Worm (Caenorhabditis elegans) whole organism, L3 larva: ENCODE results near the gene trr-1.

Experiments
- ZK546.5 ChIP-seq: sonication (generic microtip); optimal IDR thresholded peaks from 2 replicates; lab custom pipeline; 2017; ENCODE audit warnings: missing biosample characterization, missing genetic modification characterization
- aly-2 ChIP-seq: fragments of 150-350 bp; optimal IDR thresholded peaks from 2 replicates; lab custom pipeline; 2014; ENCODE audit warnings: missing biosample characterization, missing genetic modification characterization
- ceh-16 ChIP-seq: sonication (generic microtip); optimal IDR thresholded peaks from 2 replicates; lab custom pipeline; 2017; ENCODE audit warnings: missing biosample characterization, missing genetic modification characterization
- ceh-9 ChIP-seq: sonication (generic microtip); optimal IDR thresholded peaks from 2 replicates; lab custom pipeline; 2018; ENCODE audit warnings: missing biosample characterization, missing genetic modification characterization
- daf-12 ChIP-seq: fragments of 150-350 bp; optimal IDR thresholded peaks from 2 replicates; lab custom pipeline; 2014; ENCODE audit warnings: missing biosample characterization, missing genetic modification reagents, missing genetic modification characterization
- egl-27 ChIP-seq: sonication (generic microtip); optimal IDR thresholded peaks from 4 replicates; lab custom pipeline; 2017; ENCODE audit warnings: missing biosample characterization, missing genetic modification reagents, missing genetic modification characterization
- egl-5 ChIP-seq: fragments of 150-350 bp; optimal IDR thresholded peaks from 2 replicates; lab custom pipeline; 2017; ENCODE audit warnings: missing biosample characterization, missing genetic modification reagents, missing genetic modification characterization, inconsistent platforms
- elt-1 ChIP-seq: fragments of 150-350 bp; optimal IDR thresholded peaks from 2 replicates; lab custom pipeline; 2014; ENCODE audit warnings: missing biosample characterization, missing genetic modification characterization
- fos-1 ChIP-seq: fragments of 150-350 bp; optimal IDR thresholded peaks from 2 replicates; lab custom pipeline; 2014; ENCODE audit warnings: missing biosample characterization, missing genetic modification characterization
- hmg-11 ChIP-seq: sonication (generic microtip); optimal IDR thresholded peaks from 2 replicates; lab custom pipeline; 2016; ENCODE audit warnings: missing genetic modification characterization, missing compliant biosample characterization
- lin-39 ChIP-seq: fragments of 150-350 bp; optimal IDR thresholded peaks from 2 replicates; lab custom pipeline; 2018; ENCODE audit warnings: missing biosample characterization, missing genetic modification reagents, missing genetic modification characterization
- lsy-12 ChIP-seq: sonication (generic microtip); optimal IDR thresholded peaks from 2 replicates; lab custom pipeline; 2016; ENCODE audit warnings: mild to moderate bottlenecking, missing genetic modification characterization, missing compliant biosample characterization
- mdl-1 ChIP-seq: fragments of 150-350 bp; optimal IDR thresholded peaks from 2 replicates; lab custom pipeline; 2014; ENCODE audit warnings: missing biosample characterization, missing genetic modification characterization
- mml-1 ChIP-seq: fragments of 150-350 bp; sonication (generic microtip); optimal IDR thresholded peaks from 3 replicates; lab custom pipeline; 2014; ENCODE audit warnings: missing biosample characterization, missing genetic modification characterization
- nhr-11 ChIP-seq: fragments of 150-350 bp; optimal IDR thresholded peaks from 2 replicates; lab custom pipeline; 2014; ENCODE audit warnings: missing biosample characterization, missing genetic modification characterization
- nhr-12 ChIP-seq: fragments of 150-350 bp; optimal IDR thresholded peaks from 2 replicates; lab custom pipeline; 2014; ENCODE audit warnings: missing biosample characterization, missing genetic modification characterization
- nhr-237 ChIP-seq: fragments of 150-350 bp; optimal IDR thresholded peaks from 2 replicates; lab custom pipeline; 2014; ENCODE audit warnings: missing biosample characterization, missing genetic modification characterization
- nhr-28 ChIP-seq: fragments of 150-350 bp; optimal IDR thresholded peaks from 2 replicates; lab custom pipeline; 2014; ENCODE audit warnings: missing biosample characterization, missing genetic modification characterization
- nhr-43 ChIP-seq: sonication (generic microtip); optimal IDR thresholded peaks from 2 replicates; lab custom pipeline; 2016; ENCODE audit warnings: mild to moderate bottlenecking, missing genetic modification characterization, missing compliant biosample characterization; ENCODE audit not compliant: poor library complexity, severe bottlenecking
- nhr-67 ChIP-seq: fragments of 150-350 bp; optimal IDR thresholded peaks from 2 replicates; lab custom pipeline; 2014; ENCODE audit warnings: missing biosample characterization, missing genetic modification characterization
- nhr-76 ChIP-seq: fragments of 150-350 bp; sonication (generic microtip); optimal IDR thresholded peaks from 5 replicates; lab custom pipeline; 2014; ENCODE audit warnings: missing biosample characterization, missing genetic modification characterization
- nhr-77 ChIP-seq: fragments of 150-350 bp; optimal IDR thresholded peaks from 2 replicates; lab custom pipeline; 2014; ENCODE audit warnings: missing biosample characterization, missing genetic modification characterization
- pha-4 ChIP-seq: fragments of 150-350 bp; optimal IDR thresholded peaks from 2 replicates; lab custom pipeline; 2014; ENCODE audit warnings: missing biosample characterization, missing genetic modification reagents, missing genetic modification characterization
- pqm-1 ChIP-seq: fragments of 150-350 bp; optimal IDR thresholded peaks from 2 replicates; lab custom pipeline; 2017; ENCODE audit warnings: missing biosample characterization, missing genetic modification characterization, inconsistent platforms
- skn-1 ChIP-seq: fragments of 150-350 bp; optimal IDR thresholded peaks from 2 replicates; lab custom pipeline; 2014; ENCODE audit warnings: missing biosample characterization, missing genetic modification characterization
- snpc-4 ChIP-seq: fragments of 150-350 bp; optimal IDR thresholded peaks from 2 replicates; lab custom pipeline; 2014; ENCODE audit warnings: missing biosample characterization, missing genetic modification characterization
- tbx-2 ChIP-seq: sonication (generic microtip); optimal IDR thresholded peaks from 2 replicates; lab custom pipeline; 2016; ENCODE audit warnings: mild to moderate bottlenecking, missing genetic modification characterization, missing compliant biosample characterization
- unc-39 ChIP-seq: sonication (generic microtip); optimal IDR thresholded peaks from 4 replicates; lab custom pipeline; 2017; ENCODE audit warnings: missing biosample characterization, missing genetic modification characterization
- unc-62 ChIP-seq: fragments of 150-350 bp; sonication (generic microtip); optimal IDR thresholded peaks from 4 replicates; lab custom pipeline; 2014; ENCODE audit warnings: missing biosample characterization, missing genetic modification reagents, missing genetic modification characterization
- zag-1 ChIP-seq: fragments of 150-350 bp; optimal IDR thresholded peaks from 2 replicates; lab custom pipeline; 2014; ENCODE audit warnings: missing biosample characterization, missing genetic modification characterization
- ztf-11 ChIP-seq: fragments of 150-350 bp; optimal IDR thresholded peaks from 2 replicates; lab custom pipeline; 2014; ENCODE audit warnings: missing biosample characterization, missing genetic modification characterization
- ztf-4 ChIP-seq: fragments of 150-350 bp; optimal IDR thresholded peaks from 2 replicates; lab custom pipeline; 2014; ENCODE audit warnings: missing biosample characterization, missing genetic modification characterization

trr-1 gene

ce11 chrII:11694432-11694831, 18.7 kb upstream of the trr-1 start (continued):
- no peak for TF ChIP-seq elt-1 (tag; lab: Kevin White, UChicago)
- TF ChIP-seq fos-1 (tag; lab: Kevin White, UChicago) = no peak

DNA sequence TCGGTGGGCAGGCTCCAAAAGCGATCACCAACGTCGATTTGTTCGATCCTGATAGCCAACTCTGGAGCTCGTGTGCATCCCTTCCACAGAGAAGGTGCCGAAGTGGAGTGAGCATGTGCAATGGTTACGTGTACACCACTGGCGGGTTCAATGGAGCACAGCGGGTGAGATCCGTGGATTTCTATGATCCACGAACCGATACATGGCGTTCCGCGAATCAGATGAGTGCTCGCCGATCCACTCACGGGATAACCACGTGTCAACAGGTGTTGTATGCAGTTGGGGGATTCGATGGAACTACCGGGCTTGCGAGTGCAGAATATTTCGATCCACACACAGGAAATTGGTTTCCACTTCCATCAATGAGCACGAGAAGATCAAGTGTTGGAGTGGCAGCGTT, 15.1 kb upstream of the trr-1 start:
- no peak for TF ChIP-seq nhr-77 (tag; lab: Kevin White, UChicago)

DNA sequence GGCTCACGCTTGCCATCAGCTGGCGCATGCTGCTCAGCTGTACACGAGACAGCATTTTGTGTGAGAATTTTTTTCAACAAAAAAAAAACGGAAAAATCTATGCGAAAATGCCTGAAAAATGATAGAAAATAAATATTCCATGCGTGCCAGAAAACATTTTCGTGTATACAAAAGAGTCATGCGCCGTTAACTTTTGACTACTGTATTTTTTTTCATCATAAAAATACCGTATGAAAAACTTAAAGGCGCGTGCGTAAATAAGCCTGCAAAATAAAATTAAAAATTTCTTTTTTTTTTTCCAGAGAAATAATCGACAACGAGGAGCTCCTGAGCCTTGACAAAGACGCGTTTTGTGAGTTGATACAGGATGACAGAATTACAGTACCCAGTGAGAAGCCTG, 14.2 kb upstream of the trr-1 start:
- TF ChIP-seq daf-12 = no peak
- no peak for TF ChIP-seq nhr-43 (tag; lab: Kevin White, UChicago)
- no peak for TF ChIP-seq tbx-2 (tag; lab: Kevin White, UChicago)
- TF ChIP-seq nhr-76 = no peak
- TF ChIP-seq snpc-4 (tag; lab: Kevin White, UChicago) = no peak
- TF ChIP-seq unc-39 (tag; lab: Kevin White, UChicago) = no peak
- TF ChIP-seq nhr-28 (tag; lab: Kevin White, UChicago) = no peak
- no peak for TF ChIP-seq egl-27 (tag; lab: Kevin White, UChicago)
- TF ChIP-seq ztf-11 = no peak
- TF ChIP-seq zag-1 = no peak
- TF ChIP-seq nhr-237 (tag; lab: Kevin White, UChicago) = no peak
- TF ChIP-seq, all 47 proteins: peak for 0

ce11 chrII:11688643-11689042, 12.9 kb upstream of the trr-1 start, which contains the start of gene kel-1:
TSS of gene kel-1 (plus strand) at chrII:11688943.
- TF ChIP-seq fos-1 (tag; lab: Kevin White, UChicago) (no peak), egl-5 (tag; lab: Kevin White, UChicago) (no peak), unc-62 (no peak), pha-4 (no peak), unc-39 (tag; lab: Kevin White, UChicago) (no peak), nhr-237 (tag; lab: Kevin White, UChicago) (no peak), ztf-4 (tag; lab: Kevin White, UChicago) (no peak), ceh-16 (tag; lab: Kevin White, UChicago) (no peak), snpc-4 (tag; lab: Kevin White, UChicago) (no peak), lsy-12 (tag; lab: Kevin White, UChicago) (no peak), skn-1 (no peak)
- TF ChIP-seq, all 47 proteins: peak for 0

DNA sequence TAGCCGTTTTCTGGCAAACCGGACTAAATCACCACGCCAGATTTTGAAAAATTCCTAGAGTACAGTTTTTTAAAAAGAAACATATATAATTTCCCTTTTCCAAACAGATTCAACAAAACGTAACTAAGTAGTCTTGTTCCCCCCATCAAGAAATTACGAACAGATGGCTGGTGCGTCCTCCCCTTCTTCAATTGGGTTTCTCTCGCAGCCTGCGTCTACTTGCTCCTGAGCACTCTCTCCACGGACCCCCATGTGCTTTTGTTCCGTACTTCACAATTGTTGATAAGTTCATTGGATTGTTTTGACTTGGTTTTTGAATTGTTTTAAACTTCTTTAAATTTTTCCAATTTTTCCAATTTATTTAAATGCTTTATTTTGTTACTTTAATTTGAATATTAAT, 12.3 kb upstream of the trr-1 start:
- TF ChIP-seq pha-4 (peak; percentile 15), hmg-11 (tag; lab: Kevin White, UChicago) (peak; percentile 29), lin-39 (tag; lab: Kevin White, UChicago) (no peak), unc-39 (tag; lab: Kevin White, UChicago) (no peak)

DNA sequence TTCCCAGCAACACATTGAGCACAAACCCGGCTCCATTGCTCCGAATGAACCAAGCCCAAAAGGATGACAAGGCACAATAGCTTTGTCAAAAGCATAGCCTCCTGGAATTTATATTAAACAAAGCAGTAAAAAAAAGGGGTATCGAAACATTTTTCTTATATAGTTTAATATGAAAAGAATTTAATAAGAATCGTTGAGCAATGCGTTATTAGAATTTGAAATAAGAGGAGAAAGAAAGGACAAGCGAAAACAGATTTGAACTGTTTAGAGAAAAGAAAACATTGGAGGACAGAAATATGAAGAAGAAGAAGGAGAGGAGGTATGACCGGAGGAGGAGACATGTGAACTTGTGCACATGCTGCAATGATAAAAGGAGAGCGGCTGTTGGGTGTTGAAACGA, 9.4 kb upstream of the trr-1 start, which contains the start of gene C47D12.5:
TSS of gene C47D12.5 (minus strand) at position 101 of the 400 bp plus-strand sequence.
- TF ChIP-seq egl-5 (tag; lab: Kevin White, UChicago) = no peak
- TF ChIP-seq nhr-28 (tag; lab: Kevin White, UChicago) = no peak
- TF ChIP-seq nhr-237 (tag; lab: Kevin White, UChicago) = no peak
- no peak for TF ChIP-seq mml-1 (tag; lab: Kevin White, UChicago)
- TF ChIP-seq unc-62 = no peak
- no peak for TF ChIP-seq aly-2
- no peak for TF ChIP-seq lsy-12 (tag; lab: Kevin White, UChicago)
- TF ChIP-seq nhr-67 = no peak
- no peak for TF ChIP-seq mdl-1 (tag; lab: Kevin White, UChicago)
- no peak for TF ChIP-seq nhr-11 (tag; lab: Kevin White, UChicago)
- no peak for TF ChIP-seq ZK546.5 (tag; lab: Kevin White, UChicago)
- TF ChIP-seq pqm-1 (tag; lab: Kevin White, UChicago) = no peak
- TF ChIP-seq skn-1 = no peak
- no peak for TF ChIP-seq hmg-11 (tag; lab: Kevin White, UChicago)
- no peak for TF ChIP-seq nhr-76
- TF ChIP-seq ceh-9 = no peak
- no peak for TF ChIP-seq ztf-4 (tag; lab: Kevin White, UChicago)
- TF ChIP-seq nhr-12 (tag; lab: Kevin White, UChicago) = no peak
